Worm (Caenorhabditis elegans): ENCODE data around the gene H35N09.2.
"Not testable (repeated sequence)": the region's sequence is repeated elsewhere in the genome, so short reads cannot be mapped to it uniquely, and the experiment has no call there.

- not testable (repeated sequence) for TF ChIP-seq madf-8 (GFP tag; conservative IDR thresholded peaks at IDR 0.05); F55B11.4 (tag; optimal IDR thresholded peaks at IDR 0.05; ENCODE audit: borderline replicate concordance, insufficient read depth); F49E8.2 (tag; optimal IDR thresholded peaks at IDR 0.05; ENCODE audit: insufficient read depth); pha-4 (tag; optimal IDR thresholded peaks at IDR 0.05); rpc-1 (optimal IDR thresholded peaks at IDR 0.05); rpc-1 (tag; optimal IDR thresholded peaks at IDR 0.05); B0019.2 (GFP tag; conservative IDR thresholded peaks at IDR 0.05); ama-1 (optimal IDR thresholded peaks at IDR 0.05); ama-1 (GFP tag; optimal IDR thresholded peaks at IDR 0.05)
Observed at ce11 chrX:8610606-8611005, 5.7 kb upstream of the H35N09.2 start, which contains the start of gene K01A12.4.

All from whole organism, young adult.